Fruit fly (Drosophila melanogaster): ENCODE data around the gene CG34241.

- TF ChIP-seq schlank (tag; optimal IDR thresholded peaks at IDR 0.05), result no peak
- no peak for TF ChIP-seq wek (GFP tag; optimal IDR thresholded peaks at IDR 0.05)
- TF ChIP-seq tio (GFP tag; optimal IDR thresholded peaks at IDR 0.05), result peak; percentile 31
- TF ChIP-seq CG15479 (GFP tag; optimal IDR thresholded peaks at IDR 0.05), result no peak
- no peak for TF ChIP-seq CG8478 (optimal IDR thresholded peaks at IDR 0.05)
- 0 out of 3 replicates have a peak, but pooled peaks have one; percentile 44 for TF ChIP-seq dysf (GFP tag; IDR thresholded peaks at IDR 0.05)
- TF ChIP-seq toy (GFP tag; IDR thresholded peaks at IDR 0.05), result no peak
- no peak for TF ChIP-seq Opbp (GFP tag; IDR thresholded peaks at IDR 0.05; ENCODE audit: partially characterized antibody)
- peak; percentile 25 for TF ChIP-seq Blimp-1 (GFP tag; optimal IDR thresholded peaks at IDR 0.05)
- peak; percentile 30; the same call in 1 of the 2 replicates for TF ChIP-seq E2f2 (GFP tag; IDR thresholded peaks at IDR 0.05)
- TF ChIP-seq jing (GFP tag; optimal IDR thresholded peaks at IDR 0.05), result no peak
- no peak for TF ChIP-seq CG3163 (GFP tag; optimal IDR thresholded peaks at IDR 0.05)
- no peak for TF ChIP-seq Lpt (GFP tag; optimal IDR thresholded peaks at IDR 0.05)
- TF ChIP-seq BEAF-32 (GFP tag; optimal IDR thresholded peaks at IDR 0.05), result no peak
Observed at dm6 chr3L:12096799-12097662, 30.7 kb upstream of the CG34241 start.
